Fruit fly (Drosophila melanogaster) whole organism, adult: ENCODE results near the gene Cyfip.

ENCODE experiments used
- CG1620 ChIP-seq: fragments of 200-800 bp; sonication (Bioruptor generic); optimal IDR thresholded peaks from 2 replicates; lab custom pipeline; 2016; ENCODE audit warnings: missing biosample characterization, missing genetic modification characterization
- CG5204 ChIP-seq: fragments of 200-800 bp; sonication (Bioruptor generic); optimal IDR thresholded peaks from 2 replicates; lab custom pipeline; 2016; ENCODE audit warnings: missing biosample characterization, missing genetic modification characterization
- CG7101 ChIP-seq: fragments of 200-800 bp; sonication (Bioruptor generic); optimal IDR thresholded peaks from 2 replicates; lab custom pipeline; 2018; ENCODE audit warnings: missing biosample characterization, mild to moderate bottlenecking, missing genetic modification characterization, moderate library complexity
- Clk ChIP-seq: fragments of 200-800 bp; sonication (Bioruptor generic); optimal IDR thresholded peaks from 2 replicates; lab custom pipeline; 2017; ENCODE audit warnings: missing biosample characterization, missing genetic modification characterization
- Crg-1 ChIP-seq: fragments of 200-800 bp; sonication (Bioruptor generic); optimal IDR thresholded peaks from 2 replicates; lab custom pipeline; 2016; ENCODE audit warnings: missing biosample characterization, missing genetic modification characterization
- bab1 ChIP-seq: fragments of 200-800 bp; sonication (Bioruptor generic); optimal IDR thresholded peaks from 3 replicates; lab custom pipeline; 2019; ENCODE audit warnings: missing biosample characterization, mild to moderate bottlenecking, missing genetic modification characterization, moderate library complexity
- kay ChIP-seq: fragments of 200-800 bp; sonication (Bioruptor generic); peaks from one replicate; lab custom pipeline; 2016; ENCODE audit warnings: missing biosample characterization, missing genetic modification characterization, borderline replicate concordance

- TF ChIP-seq CG5204 = no peak
- TF ChIP-seq CG1620 (GFP tag; lab: Kevin White, UChicago) = no peak
- TF ChIP-seq kay (GFP tag; lab: Kevin White, UChicago) = no peak
- TF ChIP-seq Clk (GFP tag; lab: Kevin White, UChicago) = no peak
- TF ChIP-seq Crg-1 = no peak
- TF ChIP-seq bab1 (GFP tag; lab: Kevin White, UChicago) = no peak
- no peak for TF ChIP-seq CG7101
Measured at dm6 chr3R:15345198-15346017, 12.3 kb downstream of the Cyfip start.
